Worm (Caenorhabditis elegans) whole organism, L2 larva: Measurements from ENCODE around the gene hlh-25.
A peak's percentile ranks its signal among the peaks of the same experiment; 100 is the strongest.
"Not testable (repeated sequence)": the region's sequence is repeated elsewhere in the genome, so short reads cannot be mapped to it uniquely, and the experiment has no call there.

Experiments
- C34F6.9 ChIP-seq: fragments of 150-350 bp; optimal IDR thresholded peaks from 2 replicates; lab custom pipeline; 2014; ENCODE audit warnings: missing biosample characterization, missing genetic modification characterization
- R02D3.7 ChIP-seq: fragments of 150-350 bp; optimal IDR thresholded peaks from 2 replicates; lab custom pipeline; 2014; ENCODE audit warnings: missing biosample characterization, missing genetic modification characterization
- Y55F3AM.14 ChIP-seq: fragments of 200-800 bp; sonication (Bioruptor generic); optimal IDR thresholded peaks from 2 replicates; lab custom pipeline; 2018; ENCODE audit warnings: mild to moderate bottlenecking, missing genetic modification characterization, missing compliant biosample characterization
- ZK546.5 ChIP-seq: sonication (generic microtip); optimal IDR thresholded peaks from 2 replicates; lab custom pipeline; 2017; ENCODE audit warnings: missing biosample characterization, missing genetic modification characterization
- aly-2 ChIP-seq: fragments of 150-350 bp; optimal IDR thresholded peaks from 2 replicates; lab custom pipeline; 2014; ENCODE audit warnings: missing biosample characterization, missing genetic modification characterization
- ama-1 ChIP-seq: fragments of 150-350 bp; optimal IDR thresholded peaks from 2 replicates; lab custom pipeline; 2018; ENCODE audit warnings: inconsistent platforms
- blmp-1 ChIP-seq: sonication (generic microtip); optimal IDR thresholded peaks from 2 replicates; lab custom pipeline; 2017; ENCODE audit warnings: missing genetic modification characterization, mild to moderate bottlenecking, missing compliant biosample characterization, antibody characterized with exemption, moderate library complexity; ENCODE audit not compliant: insufficient read depth
- ceh-16 ChIP-seq: fragments of 150-350 bp; optimal IDR thresholded peaks from 2 replicates; lab custom pipeline; 2014; ENCODE audit warnings: missing biosample characterization, missing genetic modification characterization
- ceh-82 ChIP-seq: fragments of 150-350 bp; optimal IDR thresholded peaks from 2 replicates; lab custom pipeline; 2014; ENCODE audit warnings: missing biosample characterization, missing genetic modification characterization
- crh-2 ChIP-seq: sonication (generic microtip); optimal IDR thresholded peaks from 2 replicates; lab custom pipeline; 2017; ENCODE audit warnings: missing biosample characterization, missing genetic modification characterization
- egl-27 ChIP-seq: sonication (generic microtip); optimal IDR thresholded peaks from 3 replicates; lab custom pipeline; 2017; ENCODE audit warnings: missing biosample characterization, missing genetic modification reagents, missing genetic modification characterization
- elt-3 ChIP-seq: sonication (generic microtip); optimal IDR thresholded peaks from 2 replicates; lab custom pipeline; 2017; ENCODE audit warnings: missing biosample characterization, missing genetic modification characterization
- fos-1 ChIP-seq: fragments of 150-350 bp; optimal IDR thresholded peaks from 2 replicates; lab custom pipeline; 2014; ENCODE audit warnings: missing biosample characterization, missing genetic modification characterization
- gmeb-1 ChIP-seq: fragments of 150-350 bp; optimal IDR thresholded peaks from 2 replicates; lab custom pipeline; 2014; ENCODE audit warnings: missing biosample characterization, missing genetic modification characterization
- lsy-2 ChIP-seq, 2 experiments: fragments of 150-350 bp in 1 of 2; sonication (generic microtip) in 1 of 2; optimal IDR thresholded peaks; 2 replicates each; lab custom pipeline; 2014 to 2017; ENCODE audit warnings: missing biosample characterization in 2 of 2, missing genetic modification characterization in 2 of 2
- mbf-1 ChIP-seq: sonication (generic microtip); optimal IDR thresholded peaks from 2 replicates; lab custom pipeline; 2017; ENCODE audit warnings: missing biosample characterization, missing genetic modification characterization
- nhr-12 ChIP-seq: fragments of 150-350 bp; optimal IDR thresholded peaks from 2 replicates; lab custom pipeline; 2014; ENCODE audit warnings: missing biosample characterization, missing genetic modification characterization
- nhr-21 ChIP-seq: fragments of 150-350 bp; optimal IDR thresholded peaks from 2 replicates; lab custom pipeline; 2014; ENCODE audit warnings: missing biosample characterization, missing genetic modification characterization
- nhr-23 ChIP-seq: fragments of 150-350 bp; optimal IDR thresholded peaks from 2 replicates; lab custom pipeline; 2014; ENCODE audit warnings: missing biosample characterization, missing genetic modification reagents, missing genetic modification characterization
- nhr-237 ChIP-seq: fragments of 150-350 bp; optimal IDR thresholded peaks from 2 replicates; lab custom pipeline; 2014; ENCODE audit warnings: missing biosample characterization, missing genetic modification characterization
- nhr-25 ChIP-seq: fragments of 150-350 bp; sonication (generic microtip); optimal IDR thresholded peaks from 3 replicates; lab custom pipeline; 2014; ENCODE audit warnings: missing biosample characterization, missing genetic modification characterization
- nhr-6 ChIP-seq: fragments of 150-350 bp; optimal IDR thresholded peaks from 2 replicates; lab custom pipeline; 2014; ENCODE audit warnings: missing biosample characterization, missing genetic modification characterization
- nhr-77 ChIP-seq: fragments of 150-350 bp; optimal IDR thresholded peaks from 2 replicates; lab custom pipeline; 2014; ENCODE audit warnings: missing biosample characterization, missing genetic modification characterization
- peb-1 ChIP-seq: fragments of 150-350 bp; optimal IDR thresholded peaks from 2 replicates; lab custom pipeline; 2014; ENCODE audit warnings: missing biosample characterization, missing genetic modification characterization
- sem-4 ChIP-seq: fragments of 150-350 bp; optimal IDR thresholded peaks from 2 replicates; lab custom pipeline; 2014; ENCODE audit warnings: missing biosample characterization, missing genetic modification reagents, missing genetic modification characterization
- sma-3 ChIP-seq: sonication (generic microtip); optimal IDR thresholded peaks from 2 replicates; lab custom pipeline; 2016; ENCODE audit warnings: missing genetic modification reagents, missing genetic modification characterization, missing compliant biosample characterization
- sma-9 ChIP-seq, 2 experiments: fragments of 150-350 bp in 1 of 2; sonication (generic microtip) in 1 of 2; optimal IDR thresholded peaks; 2 replicates each; lab custom pipeline; 2014 to 2016; ENCODE audit warnings: missing genetic modification characterization in 2 of 2, mild to moderate bottlenecking in 1 of 2, missing biosample characterization in 1 of 2, missing compliant biosample characterization in 1 of 2, missing genetic modification reagents in 1 of 2, moderate library complexity in 1 of 2
- snpc-4 ChIP-seq: fragments of 150-350 bp; optimal IDR thresholded peaks from 2 replicates; lab custom pipeline; 2014; ENCODE audit warnings: missing biosample characterization, missing genetic modification characterization
- unc-39 ChIP-seq: fragments of 150-350 bp; optimal IDR thresholded peaks from 2 replicates; lab custom pipeline; 2014; ENCODE audit warnings: missing biosample characterization, missing genetic modification characterization
- unc-55 ChIP-seq: fragments of 150-350 bp; sonication (generic microtip); optimal IDR thresholded peaks from 3 replicates; lab custom pipeline; 2014; ENCODE audit warnings: missing biosample characterization, missing genetic modification reagents, missing genetic modification characterization
- unc-62 ChIP-seq: fragments of 150-350 bp; optimal IDR thresholded peaks from 2 replicates; lab custom pipeline; 2014; ENCODE audit warnings: missing biosample characterization, missing genetic modification reagents, missing genetic modification characterization
- zag-1 ChIP-seq: fragments of 150-350 bp; optimal IDR thresholded peaks from 2 replicates; lab custom pipeline; 2014; ENCODE audit warnings: missing biosample characterization, missing genetic modification characterization
- ztf-4 ChIP-seq: fragments of 150-350 bp; optimal IDR thresholded peaks from 2 replicates; lab custom pipeline; 2014; ENCODE audit warnings: missing biosample characterization, missing genetic modification characterization

The hlh-25 gene

DNA sequence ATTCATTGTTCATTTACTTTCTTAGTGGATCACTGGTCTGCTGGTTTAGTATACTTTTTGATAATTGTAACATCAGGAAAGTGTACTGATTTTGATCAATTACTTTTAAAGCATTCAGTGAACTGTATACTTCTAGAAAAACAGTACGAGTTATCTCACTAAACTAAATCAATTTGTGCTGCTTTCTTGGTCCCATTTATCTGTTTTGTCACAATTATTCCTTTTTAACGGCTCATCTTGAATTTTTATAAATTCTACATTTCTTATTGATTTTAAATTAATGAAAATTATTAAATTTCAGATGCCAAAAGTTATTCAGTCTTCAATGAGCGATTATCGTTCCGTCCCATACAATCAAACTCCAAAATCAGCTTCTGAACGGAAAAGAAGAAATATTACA, at the start of gene hlh-25:
Gene hlh-25, plus strand, starts transcription at position 301 of the 400 bp plus-strand sequence.
- TF ChIP-seq nhr-12 (tag; lab: Kevin White, UChicago); ztf-4 (tag; lab: Kevin White, UChicago); gmeb-1: not testable (repeated sequence)
- TF ChIP-seq, all 48 proteins: peak for 0; not testable (repeated sequence) for 48

- TF ChIP-seq sma-9 (GFP tag; optimal IDR thresholded peaks at IDR 0.05; lab: Kevin White, UChicago), result no peak
- TF ChIP-seq sma-9 (tag; optimal IDR thresholded peaks at IDR 0.05; lab: Kevin White, UChicago), result no peak
- no peak for TF ChIP-seq nhr-21 (tag; lab: Kevin White, UChicago)
- no peak for TF ChIP-seq nhr-237 (tag; lab: Kevin White, UChicago)
- no peak for TF ChIP-seq elt-3
- TF ChIP-seq ceh-82, result no peak
- no peak for TF ChIP-seq egl-27 (tag; lab: Kevin White, UChicago)
- no peak for TF ChIP-seq aly-2
- no peak for TF ChIP-seq nhr-12 (tag; lab: Kevin White, UChicago)
- no peak for TF ChIP-seq unc-62 (GFP tag; lab: Kevin White, UChicago)
- no peak for TF ChIP-seq ceh-16 (tag; lab: Kevin White, UChicago)
- TF ChIP-seq ama-1 (lab: Kevin White, UChicago), result no peak
- no peak for TF ChIP-seq blmp-1 (tag; lab: Kevin White, UChicago)
- no peak for TF ChIP-seq crh-2 (tag; lab: Kevin White, UChicago)
- no peak for TF ChIP-seq peb-1 (tag; lab: Kevin White, UChicago)
- TF ChIP-seq snpc-4 (tag; lab: Kevin White, UChicago), result no peak
- no peak for TF ChIP-seq nhr-77
- TF ChIP-seq R02D3.7 (tag; lab: Kevin White, UChicago), result no peak
- no peak for TF ChIP-seq nhr-6 (tag; lab: Kevin White, UChicago)
Measured at ce11 chrII:5487844-5488243, 47.2 kb upstream of the hlh-25 start, which contains the start of gene nep-5. Gene nep-5, plus strand, starts transcription at chrII:5488144.

DNA sequence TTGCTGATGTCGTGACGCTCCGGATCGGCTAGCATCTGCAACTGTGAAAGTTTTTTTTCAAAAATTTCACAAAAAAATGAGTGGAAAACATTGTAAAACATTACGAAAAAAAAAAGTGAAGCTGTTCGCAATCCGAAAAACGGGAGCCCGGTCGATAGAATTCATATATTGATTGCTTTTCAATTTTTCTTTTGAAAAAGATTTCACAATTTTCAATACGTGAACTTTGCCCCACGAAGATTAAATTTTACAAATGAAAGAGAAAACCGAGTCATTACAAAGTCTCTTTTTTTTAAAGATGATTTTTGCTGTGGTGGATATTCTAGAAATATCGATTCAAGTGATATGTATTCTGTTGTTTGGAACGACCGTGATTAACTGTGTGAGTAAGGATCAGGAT, 40.6 kb upstream of the hlh-25 start, which contains the start of gene F12A10.6:
Gene F12A10.6, minus strand, starts transcription at position 101 of the 400 bp plus-strand sequence.
- TF ChIP-seq ZK546.5 (tag; lab: Kevin White, UChicago) (no peak), nhr-21 (tag; lab: Kevin White, UChicago) (no peak), unc-55 (GFP tag; lab: Kevin White, UChicago) (no peak), lsy-2 (tag; optimal IDR thresholded peaks at IDR 0.05; lab: Kevin White, UChicago) (no peak), nhr-25 (tag; lab: Kevin White, UChicago) (no peak), ceh-82 (no peak), sma-3 (GFP tag; lab: Kevin White, UChicago) (no peak), nhr-23 (no peak), C34F6.9 (no peak), Y55F3AM.14 (GFP tag; lab: Kevin White, UChicago) (no peak), ceh-16 (tag; lab: Kevin White, UChicago) (no peak), zag-1 (tag; lab: Kevin White, UChicago) (no peak), fos-1 (tag; lab: Kevin White, UChicago) (no peak), peb-1 (tag; lab: Kevin White, UChicago) (no peak), sem-4 (tag; lab: Kevin White, UChicago) (no peak), unc-39 (tag; lab: Kevin White, UChicago) (no peak), mbf-1 (no peak), unc-62 (GFP tag; lab: Kevin White, UChicago) (no peak)
- TF ChIP-seq, all 48 proteins: peak for 0

ce11 chrII:5496375-5496774, 38.7 kb upstream of the hlh-25 start, which contains the start of gene F12A10.1:
Gene F12A10.1, plus strand, starts transcription at chrII:5496540.
- TF ChIP-seq sma-3 (GFP tag; lab: Kevin White, UChicago), result peak; percentile 1
- TF ChIP-seq fos-1 (tag; lab: Kevin White, UChicago), result peak; percentile 4
- peak; percentile 1 for TF ChIP-seq nhr-21 (tag; lab: Kevin White, UChicago)
- TF ChIP-seq snpc-4 (tag; lab: Kevin White, UChicago), result no peak
- TF ChIP-seq elt-3, result no peak

DNA sequence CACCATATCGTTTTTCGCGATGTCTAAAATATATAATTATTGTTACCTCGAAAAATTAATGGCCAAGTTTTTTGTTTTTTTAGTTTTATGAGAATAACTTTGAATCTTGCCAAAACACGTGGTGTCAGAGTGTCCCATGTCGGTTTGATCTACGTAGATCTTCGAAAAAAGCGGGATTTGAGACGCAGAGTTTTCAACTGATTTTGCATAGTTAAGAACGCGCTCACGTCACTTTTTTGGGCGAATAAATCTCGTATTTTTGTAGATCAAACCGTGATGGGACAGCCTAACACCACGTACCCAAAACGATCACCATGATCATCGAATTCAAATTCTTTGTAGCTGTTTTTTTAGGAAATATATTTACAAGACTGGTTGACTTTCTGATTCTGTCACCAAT, 37.5 kb upstream of the hlh-25 start:
- no peak for TF ChIP-seq unc-62 (GFP tag; lab: Kevin White, UChicago)
- TF ChIP-seq R02D3.7 (tag; lab: Kevin White, UChicago), result no peak
